Fruit fly (Drosophila melanogaster) whole organism, embryonic: Measurements from ENCODE around the gene kdn.

ENCODE experiments used
- CG10366 ChIP-seq: fragments of 200-800 bp; sonication (Bioruptor generic); IDR thresholded peaks from 2 replicates; pipeline ENCODE4 v1.3.6; 2022; ENCODE audit warnings: missing biosample characterization, missing genetic modification characterization
- CG10462 ChIP-seq: fragments of 200-800 bp; sonication (Bioruptor generic); optimal IDR thresholded peaks from 2 replicates; lab custom pipeline; 2016; ENCODE audit warnings: missing biosample characterization, missing genetic modification characterization
- CG10979 ChIP-seq: fragments of 200-800 bp; sonication (Bioruptor generic); optimal IDR thresholded peaks from 2 replicates; lab custom pipeline; 2018; ENCODE audit warnings: missing biosample characterization, mild to moderate bottlenecking, missing genetic modification characterization, moderate library complexity
- CG14710 ChIP-seq: fragments of 200-800 bp; sonication (Bioruptor generic); optimal IDR thresholded peaks from 3 replicates; lab custom pipeline; 2019; ENCODE audit warnings: missing biosample characterization, mild to moderate bottlenecking, missing genetic modification characterization, moderate library complexity
- CG15073 ChIP-seq: fragments of 200-800 bp; sonication (Bioruptor generic); optimal IDR thresholded peaks from 2 replicates; lab custom pipeline; 2016; ENCODE audit warnings: missing biosample characterization, missing genetic modification characterization
- CG16815 ChIP-seq: fragments of 200-800 bp; sonication (Bioruptor generic); optimal IDR thresholded peaks from 3 replicates; lab custom pipeline; 2017; ENCODE audit warnings: missing biosample characterization, mild to moderate bottlenecking, missing genetic modification characterization
- CG17612 ChIP-seq: fragments of 200-800 bp; sonication (Bioruptor generic); IDR thresholded peaks from 2 replicates; pipeline ENCODE4 v1.3.6; 2022; ENCODE audit warnings: missing biosample characterization, missing genetic modification characterization
- CG17802 ChIP-seq: fragments of 200-800 bp; sonication (Bioruptor generic); optimal IDR thresholded peaks from 2 replicates; lab custom pipeline; 2018; ENCODE audit warnings: missing biosample characterization, mild to moderate bottlenecking, missing genetic modification characterization, moderate library complexity
- CG18599 ChIP-seq: fragments of 200-800 bp; sonication (Bioruptor generic); optimal IDR thresholded peaks from 3 replicates; lab custom pipeline; 2017; ENCODE audit warnings: missing biosample characterization, missing genetic modification characterization, mild to moderate bottlenecking, moderate library complexity, missing genetic modification reagents
- CG31441 ChIP-seq: fragments of 200-800 bp; sonication (Bioruptor generic); IDR thresholded peaks from 2 replicates; pipeline ENCODE4 v1.3.6; 2022; ENCODE audit warnings: missing biosample characterization, missing genetic modification characterization
- CG33557 ChIP-seq: fragments of 200-800 bp; sonication (Bioruptor generic); optimal IDR thresholded peaks from 2 replicates; lab custom pipeline; 2019; ENCODE audit warnings: missing biosample characterization, mild to moderate bottlenecking, missing genetic modification characterization, moderate library complexity
- CG43689 ChIP-seq: fragments of 200-800 bp; sonication (Bioruptor generic); IDR thresholded peaks from 2 replicates; pipeline ENCODE4 v1.3.6; 2022; ENCODE audit warnings: missing biosample characterization, missing genetic modification characterization
- CG4404 ChIP-seq: fragments of 200-800 bp; sonication (Bioruptor generic); IDR thresholded peaks from 2 replicates; pipeline ENCODE4 v1.3.6; 2022; ENCODE audit warnings: missing biosample characterization, missing genetic modification characterization
- CG4854 ChIP-seq: fragments of 200-800 bp; sonication (Bioruptor generic); optimal IDR thresholded peaks from 2 replicates; lab custom pipeline; 2016; ENCODE audit warnings: missing biosample characterization, missing genetic modification characterization, inconsistent platforms
- CG5953 ChIP-seq: fragments of 200-800 bp; sonication (Bioruptor generic); IDR thresholded peaks from 2 replicates; pipeline ENCODE4 v1.3.6; 2022; ENCODE audit warnings: missing biosample characterization, missing genetic modification characterization
- CG7357 ChIP-seq: fragments of 200-800 bp; sonication (Bioruptor generic); IDR thresholded peaks from 3 replicates; pipeline ENCODE4 v1.3.6; 2022; ENCODE audit warnings: missing biosample characterization, missing genetic modification characterization
- CG7987 ChIP-seq: fragments of 200-800 bp; sonication (Bioruptor generic); optimal IDR thresholded peaks from 2 replicates; lab custom pipeline; 2018; ENCODE audit warnings: missing biosample characterization, mild to moderate bottlenecking, missing genetic modification characterization, moderate library complexity
- CG9215 ChIP-seq: fragments of 200-800 bp; sonication (Bioruptor generic); IDR thresholded peaks from 2 replicates; pipeline ENCODE4 v1.3.6; 2022; ENCODE audit warnings: missing biosample characterization, missing genetic modification characterization
- CHES-1-like ChIP-seq: fragments of 200-800 bp; sonication (Bioruptor generic); optimal IDR thresholded peaks from 2 replicates; lab custom pipeline; 2016; ENCODE audit warnings: missing biosample characterization, missing genetic modification characterization
- Camta ChIP-seq: fragments of 200-800 bp; sonication (Bioruptor generic); optimal IDR thresholded peaks from 2 replicates; lab custom pipeline; 2016; ENCODE audit warnings: missing biosample characterization, missing genetic modification characterization
- CrebB ChIP-seq: fragments of 200-800 bp; sonication (Bioruptor generic); optimal IDR thresholded peaks from 3 replicates; lab custom pipeline; 2018; ENCODE audit warnings: missing biosample characterization, mild to moderate bottlenecking, missing genetic modification characterization
- Dip2 ChIP-seq: fragments of 200-800 bp; sonication (Bioruptor generic); IDR thresholded peaks from 2 replicates; pipeline ENCODE4 v1.3.6; 2022; ENCODE audit warnings: missing biosample characterization, missing genetic modification characterization
- E2f1 ChIP-seq: fragments of 200-800 bp; sonication (Bioruptor generic); IDR thresholded peaks from 2 replicates; pipeline ENCODE4 v1.3.6; 2022; ENCODE audit warnings: missing biosample characterization, missing genetic modification characterization
- E2f2 ChIP-seq: fragments of 200-800 bp; sonication (Bioruptor generic); IDR thresholded peaks from 2 replicates; pipeline ENCODE4 v1.3.6; 2022; ENCODE audit warnings: missing biosample characterization, missing genetic modification characterization
- Gsc ChIP-seq: fragments of 200-800 bp; sonication (Bioruptor generic); IDR thresholded peaks from 2 replicates; pipeline ENCODE4 v1.3.6; 2022; ENCODE audit warnings: missing biosample characterization, missing genetic modification characterization
- HmgD ChIP-seq: fragments of 200-800 bp; sonication (Bioruptor generic); optimal IDR thresholded peaks from 3 replicates; lab custom pipeline; 2016; ENCODE audit warnings: missing biosample characterization, missing genetic modification characterization
- Jarid2 ChIP-seq: fragments of 200-800 bp; sonication (Bioruptor generic); optimal IDR thresholded peaks from 3 replicates; lab custom pipeline; 2017; ENCODE audit warnings: mild to moderate bottlenecking, missing biosample characterization, missing genetic modification reagents, missing genetic modification characterization
- Lim3 ChIP-seq: fragments of 200-800 bp; sonication (Bioruptor generic); IDR thresholded peaks from 2 replicates; pipeline ENCODE4 v1.3.6; 2022; ENCODE audit warnings: missing biosample characterization, missing genetic modification characterization
- NK7.1 ChIP-seq: fragments of 200-800 bp; sonication (Bioruptor generic); optimal IDR thresholded peaks from 3 replicates; lab custom pipeline; 2016; ENCODE audit warnings: missing biosample characterization, missing genetic modification characterization
- Rfx ChIP-seq: fragments of 200-800 bp; sonication (Bioruptor generic); IDR thresholded peaks from 2 replicates; pipeline ENCODE4 v1.3.6; 2022; ENCODE audit warnings: missing biosample characterization, missing genetic modification characterization
- Scr ChIP-seq: fragments of 200-800 bp; sonication (Bioruptor generic); IDR thresholded peaks from 2 replicates; pipeline ENCODE4 v1.3.6; 2022; ENCODE audit warnings: missing biosample characterization, missing genetic modification characterization; ENCODE audit not compliant: partially characterized antibody
- YL-1 ChIP-seq: fragments of 200-800 bp; sonication (Bioruptor generic); optimal IDR thresholded peaks from 3 replicates; lab custom pipeline; 2017; ENCODE audit warnings: missing biosample characterization, mild to moderate bottlenecking, missing genetic modification characterization
- bcd ChIP-seq: fragments of 200-800 bp; sonication (Bioruptor generic); optimal IDR thresholded peaks from 2 replicates; lab custom pipeline; 2017; ENCODE audit warnings: missing biosample characterization, mild to moderate bottlenecking, missing genetic modification characterization
- cato ChIP-seq: fragments of 200-800 bp; sonication (Bioruptor generic); optimal IDR thresholded peaks from 2 replicates; lab custom pipeline; 2016; ENCODE audit warnings: missing biosample characterization, missing genetic modification characterization, borderline replicate concordance
- chn ChIP-seq: fragments of 200-800 bp; sonication (Bioruptor generic); optimal IDR thresholded peaks from 2 replicates; lab custom pipeline; 2016; ENCODE audit warnings: missing biosample characterization, missing genetic modification characterization
- disco-r ChIP-seq: fragments of 200-800 bp; sonication (Bioruptor generic); optimal IDR thresholded peaks from 2 replicates; lab custom pipeline; 2016; ENCODE audit warnings: missing biosample characterization, missing genetic modification characterization
- ems ChIP-seq: fragments of 200-800 bp; sonication (Bioruptor generic); optimal IDR thresholded peaks from 3 replicates; lab custom pipeline; 2016; ENCODE audit warnings: missing biosample characterization, missing genetic modification characterization
- eve ChIP-seq, 2 experiments: fragments of >200 bp; optimal IDR thresholded peaks; 2 replicates each; lab custom pipeline; 2017; ENCODE audit warnings: missing biosample characterization in 2 of 2, missing genetic modification characterization in 2 of 2
- ham ChIP-seq: fragments of 200-800 bp; sonication (Bioruptor generic); IDR thresholded peaks from 2 replicates; pipeline ENCODE4 v1.3.6; 2022; ENCODE audit warnings: missing biosample characterization, missing genetic modification characterization
- inv ChIP-seq: fragments of 200-800 bp; sonication (Bioruptor generic); IDR thresholded peaks from 2 replicates; pipeline ENCODE4 v1.3.6; 2022; ENCODE audit warnings: missing biosample characterization, missing genetic modification characterization; ENCODE audit not compliant: partially characterized antibody
- pan ChIP-seq, 4 experiments: fragments of >200 bp in 3 of 4; fragments of 200-800 bp in 1 of 4; sonication (Bioruptor generic) in 1 of 4; optimal IDR thresholded peaks in 3 of 4; IDR thresholded peaks in 1 of 4; 2 replicates each; pipeline versions ENCODE4 v1.3.6 to Lab custom; 2017 to 2022; ENCODE audit warnings: missing biosample characterization in 2 of 4, missing genetic modification characterization in 2 of 4, mixed read lengths in 1 of 4
- scrt ChIP-seq: fragments of 200-800 bp; sonication (Bioruptor generic); optimal IDR thresholded peaks from 2 replicates; lab custom pipeline; 2018; ENCODE audit warnings: missing biosample characterization, mild to moderate bottlenecking, missing genetic modification characterization, moderate library complexity
- sens-2 ChIP-seq: fragments of 200-800 bp; sonication (Bioruptor generic); IDR thresholded peaks from 2 replicates; pipeline ENCODE4 v1.3.6; 2022; ENCODE audit warnings: missing biosample characterization, missing genetic modification characterization
- seq ChIP-seq: fragments of 200-800 bp; sonication (Bioruptor generic); IDR thresholded peaks from 2 replicates; pipeline ENCODE4 v1.3.6; 2022; ENCODE audit warnings: missing biosample characterization, missing genetic modification characterization
- sima ChIP-seq: fragments of 200-800 bp; sonication (Bioruptor generic); optimal IDR thresholded peaks from 2 replicates; lab custom pipeline; 2016; ENCODE audit warnings: missing biosample characterization, missing genetic modification characterization
- sisA ChIP-seq: fragments of 200-800 bp; sonication (Bioruptor generic); IDR thresholded peaks from 2 replicates; pipeline ENCODE4 v1.3.6; 2022; ENCODE audit warnings: missing biosample characterization, missing genetic modification characterization
- slp2 ChIP-seq: fragments of 200-800 bp; sonication (Bioruptor generic); optimal IDR thresholded peaks from 2 replicates; lab custom pipeline; 2016; ENCODE audit warnings: missing biosample characterization, missing genetic modification characterization
- tin ChIP-seq: fragments of 200-800 bp; sonication (Bioruptor generic); optimal IDR thresholded peaks from 3 replicates; lab custom pipeline; 2016; ENCODE audit warnings: missing biosample characterization, missing genetic modification characterization
- usp ChIP-seq: fragments of >200 bp; optimal IDR thresholded peaks from 2 replicates; lab custom pipeline; 2017; ENCODE audit warnings: missing biosample characterization, missing genetic modification characterization
- zfh1 ChIP-seq: fragments of 200-800 bp; sonication (Bioruptor generic); IDR thresholded peaks from 3 replicates; pipeline ENCODE4 v1.3.6; 2022; ENCODE audit warnings: missing biosample characterization, missing genetic modification characterization

Gene kdn

DNA sequence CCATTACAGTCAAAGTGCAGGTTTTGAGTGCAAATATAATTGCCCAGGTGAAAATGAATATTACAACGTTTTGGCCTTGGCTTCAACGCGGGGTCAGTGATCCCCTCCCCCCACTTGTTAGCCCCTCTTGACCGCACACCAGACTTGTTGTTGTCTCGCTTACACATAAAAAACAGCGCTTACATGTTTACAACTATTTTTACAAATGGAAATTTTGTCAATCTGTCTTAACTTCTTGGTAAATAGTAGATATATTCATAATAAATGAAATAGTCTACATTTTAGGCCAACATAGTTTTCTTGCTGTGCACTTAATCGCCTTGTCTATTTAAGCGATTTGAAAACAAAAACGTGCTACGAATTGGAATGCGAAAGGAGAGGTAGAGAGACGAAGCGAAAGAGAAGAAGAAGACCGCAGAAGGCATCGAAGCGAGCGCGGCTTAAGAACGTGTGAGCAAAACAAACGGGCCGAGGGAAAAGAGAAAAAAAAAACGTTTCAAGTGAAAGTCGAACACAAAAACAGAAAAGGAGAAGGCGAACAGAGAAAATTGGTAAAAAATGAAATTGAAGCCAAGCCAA is 10.4 kb upstream of the kdn start (continued):
- TF ChIP-seq CG43689 (GFP tag; lab: Robert Waterston, UW) (no peak), Gsc (0 out of 2 replicates have a peak, but pooled peaks have one; percentile 18), pan (optimal IDR thresholded peaks at IDR 0.05; lab: Kevin White, UChicago) (no peak), pan (GFP tag; optimal IDR thresholded peaks at IDR 0.05 in 1 of 2, IDR thresholded peaks at IDR 0.05 in 1 of 2) (peak in 1 of 2 experiments; percentile 65), zfh1 (GFP tag; lab: Robert Waterston, UW) (peak; percentile 73), eve (GFP tag; optimal IDR thresholded peaks at IDR 0.05; lab: Kevin White, UChicago) (no peak), CG4404 (GFP tag; lab: Robert Waterston, UW) (peak; percentile 22; the same call in 1 of the 2 replicates), Dip2 (GFP tag; lab: Robert Waterston, UW) (no peak), CG10462 (GFP tag; lab: Kevin White, UChicago) (no peak), usp (GFP tag; lab: Kevin White, UChicago) (no peak), CG16815 (GFP tag; lab: Kevin White, UChicago) (no peak), CG31441 (GFP tag; lab: Robert Waterston, UW) (no peak), Scr (GFP tag; lab: Robert Waterston, UW) (no peak), CG17612 (GFP tag; lab: Robert Waterston, UW) (no peak), YL-1 (GFP tag; lab: Kevin White, UChicago) (no peak), chn (GFP tag; lab: Kevin White, UChicago) (peak; percentile 22), CG5953 (no peak), sisA (GFP tag; lab: Robert Waterston, UW) (peak; percentile 47), inv (GFP tag; lab: Robert Waterston, UW) (no peak), NK7.1 (no peak), sima (GFP tag; lab: Kevin White, UChicago) (no peak), CHES-1-like (GFP tag; lab: Kevin White, UChicago) (no peak), CG4854 (GFP tag; lab: Kevin White, UChicago) (peak; percentile 18), cato (GFP tag; lab: Kevin White, UChicago) (no peak), HmgD (GFP tag; lab: Kevin White, UChicago) (no peak), CG7357 (GFP tag; lab: Robert Waterston, UW) (peak; percentile 28; the same call in 1 of the 3 replicates), ems (GFP tag; lab: Kevin White, UChicago) (peak; percentile 43), ham (GFP tag; lab: Robert Waterston, UW) (peak; percentile 58; the same call in 1 of the 2 replicates), CG33557 (GFP tag; lab: Kevin White, UChicago) (no peak), CG7987 (GFP tag; lab: Kevin White, UChicago) (no peak), disco-r (no peak), CG17802 (tag; lab: Kevin White, UChicago) (peak; percentile 38), sens-2 (GFP tag; lab: Robert Waterston, UW) (peak; percentile 43; the same call in 1 of the 2 replicates), slp2 (GFP tag; lab: Kevin White, UChicago) (no peak), scrt (GFP tag; lab: Kevin White, UChicago) (peak; percentile 54), bcd (peak; percentile 42), E2f2 (GFP tag; lab: Robert Waterston, UW) (no peak), tin (GFP tag; lab: Kevin White, UChicago) (peak; percentile 9), Jarid2 (GFP tag; lab: Kevin White, UChicago) (peak; percentile 8), seq (0 out of 2 replicates have a peak, but pooled peaks have one; percentile 28), E2f1 (GFP tag; lab: Robert Waterston, UW) (peak; percentile 66), CG15073 (GFP tag; lab: Kevin White, UChicago) (no peak), CrebB (tag; lab: Kevin White, UChicago) (peak; percentile 42), CG10366 (GFP tag; lab: Robert Waterston, UW) (peak; percentile 55), CG9215 (peak; percentile 46), CG10979 (tag; lab: Kevin White, UChicago) (peak; percentile 50), Lim3 (no peak), CG18599 (GFP tag; lab: Kevin White, UChicago) (peak; percentile 47), CG14710 (tag; lab: Kevin White, UChicago) (peak; percentile 8), Rfx (GFP tag; lab: Robert Waterston, UW) (peak; percentile 70), Camta (GFP tag; lab: Kevin White, UChicago) (peak; percentile 37)
